Worm (Caenorhabditis elegans): ENCODE results near the gene srw-133.

- TF ChIP-seq ama-1 (optimal IDR thresholded peaks at IDR 0.05) (no peak), ama-1 (GFP tag; optimal IDR thresholded peaks at IDR 0.05) (no peak), atf-7 (tag; optimal IDR thresholded peaks at IDR 0.05) (no peak), dpl-1 (GFP tag; optimal IDR thresholded peaks at IDR 0.05) (no peak), somi-1 (GFP tag; optimal IDR thresholded peaks at IDR 0.05) (no peak), C17E4.6 (GFP tag; IDR thresholded peaks at IDR 0.05) (no peak), repo-1 (tag; optimal IDR thresholded peaks at IDR 0.05) (no peak), lin-40 (tag; optimal IDR thresholded peaks at IDR 0.05) (no peak)
Measured at ce11 chrV:4122415-4122814, 7.9 kb upstream of the srw-133 start, which contains the start of gene phat-5.

Measured in whole organism, young adult.